Worm (Caenorhabditis elegans): ENCODE results near the gene col-88.

- TF ChIP-seq lin-29 (GFP tag; IDR thresholded peaks at IDR 0.05) = no peak
- no peak for TF ChIP-seq lin-1 (GFP tag; IDR thresholded peaks at IDR 0.05)
- no peak for TF ChIP-seq egl-43 (GFP tag; IDR thresholded peaks at IDR 0.05)
- TF ChIP-seq R02D3.7 (tag; optimal IDR thresholded peaks at IDR 0.05) = no peak
- TF ChIP-seq nhr-77 (tag; optimal IDR thresholded peaks at IDR 0.05) = no peak
- TF ChIP-seq dve-1 (tag; optimal IDR thresholded peaks at IDR 0.05; ENCODE audit: insufficient read depth) = no peak
- no peak for TF ChIP-seq nhr-237 (tag; optimal IDR thresholded peaks at IDR 0.05)
- no peak for TF ChIP-seq ztf-11 (tag; optimal IDR thresholded peaks at IDR 0.05)
- no peak for TF ChIP-seq skn-1 (tag; optimal IDR thresholded peaks at IDR 0.05)
- TF ChIP-seq ces-1 (GFP tag; optimal IDR thresholded peaks at IDR 0.05) = no peak
- no peak for TF ChIP-seq unc-62 (GFP tag; optimal IDR thresholded peaks at IDR 0.05 in 1 of 2)
- no peak for TF ChIP-seq unc-62 (tag; optimal IDR thresholded peaks at IDR 0.05)
- no peak for TF ChIP-seq nhr-11 (tag; optimal IDR thresholded peaks at IDR 0.05)
- TF ChIP-seq lin-39 (tag; optimal IDR thresholded peaks at IDR 0.05) = no peak
- TF ChIP-seq tra-1 (GFP tag; IDR thresholded peaks at IDR 0.05) = no peak
Observed at ce11 chrIII:16797-17196, 24.1 kb upstream of the col-88 start.

Data from whole organism, L4 larva.